Worm (Caenorhabditis elegans): ENCODE data around the gene fat-4.

fat-4 gene

ce11 chrIV:9790708-9791107 lies 8.5 kb upstream of the fat-4 start (continued):
- TF ChIP-seq nhr-19 (GFP tag; conservative IDR thresholded peaks at IDR 0.05) (no peak), nhr-237 (tag; optimal IDR thresholded peaks at IDR 0.05) (no peak), tlp-1 (tag; optimal IDR thresholded peaks at IDR 0.05) (no peak), nhr-77 (tag; optimal IDR thresholded peaks at IDR 0.05) (no peak), swsn-7 (tag; optimal IDR thresholded peaks at IDR 0.05) (no peak), hpl-2 (GFP tag; optimal IDR thresholded peaks at IDR 0.05) (no peak), ceh-8 (GFP tag; optimal IDR thresholded peaks at IDR 0.05) (no peak), nhr-12 (tag; optimal IDR thresholded peaks at IDR 0.05) (no peak), snu-23 (GFP tag; optimal IDR thresholded peaks at IDR 0.05) (peak; percentile 22), zag-1 (tag; optimal IDR thresholded peaks at IDR 0.05) (no peak), ceh-90 (tag; optimal IDR thresholded peaks at IDR 0.05) (no peak), dpl-1 (GFP tag; optimal IDR thresholded peaks at IDR 0.05) (no peak), unc-62 (GFP tag; optimal IDR thresholded peaks at IDR 0.05) (no peak), nhr-28 (tag; optimal IDR thresholded peaks at IDR 0.05) (no peak), sox-4 (tag; optimal IDR thresholded peaks at IDR 0.05) (no peak), blmp-1 (tag; optimal IDR thresholded peaks at IDR 0.05) (peak; percentile 17), nhr-85 (tag) (peak; percentile 86)

ce11 chrIV:9795250-9795649 lies 4.0 kb upstream of the fat-4 start:
- TF ChIP-seq aha-1 (tag; optimal IDR thresholded peaks at IDR 0.05) (no peak), efl-1 (optimal IDR thresholded peaks at IDR 0.05) (no peak), efl-1 (GFP tag; optimal IDR thresholded peaks at IDR 0.05 in 1 of 2) (peak in 1 of 2 experiments; percentile 92)

- TF ChIP-seq unc-30 (tag; optimal IDR thresholded peaks at IDR 0.05) (no peak), vab-15 (tag; optimal IDR thresholded peaks at IDR 0.05) (no peak), nhr-85 (tag) (peak; percentile 20), fkh-8 (tag; optimal IDR thresholded peaks at IDR 0.05) (no peak), ceh-90 (tag; optimal IDR thresholded peaks at IDR 0.05) (no peak)
These were observed 2.7 kb upstream of the fat-4 start, which contains the start of gene pis-1 for ce11 chrIV:9796494-9796893. TSS of gene pis-1 (minus strand) at chrIV:9796594.

ce11 chrIV:9797304-9798003 lies 1.8 kb upstream of the fat-4 start, which contains the start of gene T13F2.2:
TSS of gene T13F2.2 (minus strand) at chrIV:9797354.
- TF ChIP-seq nhr-90 (tag; optimal IDR thresholded peaks at IDR 0.05; ENCODE audit: poor library complexity) (peak; percentile 56), sptf-1 (tag; optimal IDR thresholded peaks at IDR 0.05) (no peak), Y116A8C.19 (tag; optimal IDR thresholded peaks at IDR 0.05; ENCODE audit: borderline replicate concordance) (no peak), jun-1 (tag; optimal IDR thresholded peaks at IDR 0.05) (no peak), blmp-1 (tag; optimal IDR thresholded peaks at IDR 0.05) (no peak), grh-1 (GFP tag; IDR thresholded peaks at IDR 0.05) (no peak), lin-13 (GFP tag; optimal IDR thresholded peaks at IDR 0.05) (no peak), vab-15 (tag; optimal IDR thresholded peaks at IDR 0.05) (no peak), snu-23 (GFP tag; optimal IDR thresholded peaks at IDR 0.05) (no peak), ceh-82 (tag; optimal IDR thresholded peaks at IDR 0.05) (no peak), ceh-88 (GFP tag; IDR thresholded peaks at IDR 0.05) (no peak), nhr-85 (tag) (no peak), lin-14 (GFP tag; optimal IDR thresholded peaks at IDR 0.05) (peak; percentile 33), egl-27 (tag; optimal IDR thresholded peaks at IDR 0.05) (no peak), fkh-10 (GFP tag; optimal IDR thresholded peaks at IDR 0.05) (no peak), nhr-20 (tag; optimal IDR thresholded peaks at IDR 0.05) (no peak), nhr-84 (tag; optimal IDR thresholded peaks at IDR 0.05) (no peak), lin-35 (GFP tag; optimal IDR thresholded peaks at IDR 0.05) (peak in 1 of 2 experiments; percentile 15), mep-1 (tag; optimal IDR thresholded peaks at IDR 0.05) (no peak), swsn-7 (tag; optimal IDR thresholded peaks at IDR 0.05) (no peak), aha-1 (tag; optimal IDR thresholded peaks at IDR 0.05) (no peak), hpl-2 (GFP tag; optimal IDR thresholded peaks at IDR 0.05) (no peak), ceh-63 (GFP tag; optimal IDR thresholded peaks at IDR 0.05) (no peak), aly-2 (tag; optimal IDR thresholded peaks at IDR 0.05) (no peak), ets-5 (GFP tag; IDR thresholded peaks at IDR 0.05) (no peak), zag-1 (tag; optimal IDR thresholded peaks at IDR 0.05) (no peak), lir-3 (tag; optimal IDR thresholded peaks at IDR 0.05; ENCODE audit: poor library complexity) (peak; percentile 63), C16A3.4 (tag; optimal IDR thresholded peaks at IDR 0.05) (no peak), rnt-1 (tag; optimal IDR thresholded peaks at IDR 0.05) (peak; percentile 65), nhr-19 (GFP tag; conservative IDR thresholded peaks at IDR 0.05) (no peak), C04F5.9 (tag; optimal IDR thresholded peaks at IDR 0.05) (no peak), lin-39 (tag; optimal IDR thresholded peaks at IDR 0.05) (no peak), lsy-2 (tag; optimal IDR thresholded peaks at IDR 0.05) (peak; percentile 8 to 38)

Measured in whole organism, L1 larva.